Worm (Caenorhabditis elegans): Measurements from ENCODE around the gene srx-111.

DNA sequence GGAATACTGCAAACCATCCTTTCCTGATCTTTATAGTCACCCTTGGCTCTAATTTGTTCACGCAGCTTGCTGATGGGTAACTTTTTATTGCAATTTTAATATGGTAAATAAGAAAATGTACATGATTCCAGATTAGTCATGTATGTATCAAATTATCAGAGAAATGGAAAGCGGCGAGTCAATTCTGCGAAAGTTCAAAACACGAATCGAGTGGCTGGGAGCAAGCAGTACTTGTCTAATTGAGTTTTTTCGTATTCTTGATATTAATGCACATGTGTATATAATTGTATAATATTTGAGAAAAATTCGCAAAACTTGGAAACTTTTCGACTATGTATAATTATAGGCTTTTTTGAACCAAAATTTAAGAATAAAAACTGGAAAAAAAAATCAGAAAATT lies 1.4 kb downstream of the srx-111 start, which contains the start of gene T24E12.12:
- TF ChIP-seq lsy-2 (tag; optimal IDR thresholded peaks at IDR 0.05) = no peak
- TF ChIP-seq F10B5.3 (tag; optimal IDR thresholded peaks at IDR 0.05) = no peak
- no peak for TF ChIP-seq sdz-12 (GFP tag; optimal IDR thresholded peaks at IDR 0.05)
- no peak for TF ChIP-seq skn-1 (tag; optimal IDR thresholded peaks at IDR 0.05)
- TF ChIP-seq daf-16 (GFP tag; optimal IDR thresholded peaks at IDR 0.05) = no peak
- no peak for TF ChIP-seq daf-16 (tag; optimal IDR thresholded peaks at IDR 0.05)
